Worm (Caenorhabditis elegans) whole organism, mixed stage, embryonic: Measurements from ENCODE around the gene rab-6.2.

Source experiments
- bed-3 ChIP-seq: fragments of 200-800 bp; sonication (Bioruptor generic); optimal IDR thresholded peaks from 3 replicates; lab custom pipeline; 2018; ENCODE audit warnings: mild to moderate bottlenecking, missing genetic modification characterization, moderate library complexity, missing compliant biosample characterization
- ceh-39 ChIP-seq: fragments of 150-350 bp; optimal IDR thresholded peaks from 2 replicates; lab custom pipeline; 2014; ENCODE audit warnings: missing biosample characterization, missing genetic modification characterization
- hlh-1 ChIP-seq: fragments of 150-350 bp; optimal IDR thresholded peaks from 2 replicates; lab custom pipeline; 2014; ENCODE audit warnings: missing biosample characterization, missing genetic modification reagents, missing genetic modification characterization
- lsy-2 ChIP-seq: fragments of 150-350 bp; optimal IDR thresholded peaks from 2 replicates; lab custom pipeline; 2014; ENCODE audit warnings: missing biosample characterization, missing genetic modification characterization
- nhr-12 ChIP-seq: fragments of 150-350 bp; optimal IDR thresholded peaks from 2 replicates; lab custom pipeline; 2014; ENCODE audit warnings: missing biosample characterization, missing genetic modification characterization
- nhr-237 ChIP-seq: fragments of 150-350 bp; optimal IDR thresholded peaks from 2 replicates; lab custom pipeline; 2014; ENCODE audit warnings: missing biosample characterization, missing genetic modification characterization
- nhr-76 ChIP-seq: sonication (generic microtip); optimal IDR thresholded peaks from 2 replicates; lab custom pipeline; 2017; ENCODE audit warnings: missing biosample characterization, missing genetic modification characterization
- pha-4 ChIP-seq: fragments of 150-350 bp; optimal IDR thresholded peaks from 2 replicates; lab custom pipeline; 2018; ENCODE audit warnings: missing biosample characterization, missing genetic modification reagents, missing genetic modification characterization
- snpc-4 ChIP-seq: fragments of 150-350 bp; optimal IDR thresholded peaks from 2 replicates; lab custom pipeline; 2014; ENCODE audit warnings: missing biosample characterization, missing genetic modification characterization
- tbx-8 ChIP-seq: fragments of 200-800 bp; sonication (Bioruptor generic); optimal IDR thresholded peaks from 2 replicates; lab custom pipeline; 2018; ENCODE audit warnings: mild to moderate bottlenecking, missing genetic modification characterization, moderate library complexity, missing compliant biosample characterization
- unc-39 ChIP-seq: fragments of 150-350 bp; optimal IDR thresholded peaks from 2 replicates; lab custom pipeline; 2014; ENCODE audit warnings: missing biosample characterization, missing genetic modification characterization
- ztf-11 ChIP-seq: fragments of 150-350 bp; optimal IDR thresholded peaks from 2 replicates; lab custom pipeline; 2014; ENCODE audit warnings: missing biosample characterization, missing genetic modification characterization

DNA sequence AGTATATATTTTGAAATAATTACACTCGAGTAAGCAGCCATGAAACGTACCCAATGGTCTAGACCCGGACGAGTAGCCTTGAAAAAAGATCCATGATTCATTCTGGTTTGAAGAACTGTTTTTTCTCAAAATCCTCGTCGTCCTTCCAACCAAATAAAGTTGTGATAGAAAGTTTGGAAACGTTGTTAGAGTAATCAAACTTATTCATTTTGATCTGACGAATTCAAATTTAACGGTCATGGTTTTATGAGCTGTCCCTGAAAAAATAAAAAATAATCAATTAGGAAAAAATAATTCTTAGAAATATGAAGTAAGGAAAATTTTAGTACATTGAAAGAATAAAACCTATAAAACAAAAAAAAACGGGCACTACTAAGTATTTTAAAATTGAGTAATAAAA is 45.6 kb upstream of the rab-6.2 start, which contains the start of gene B0302.4:
- TF ChIP-seq pha-4 (tag; lab: Kevin White, UChicago) (no peak), nhr-76 (tag; lab: Kevin White, UChicago) (no peak), hlh-1 (tag; lab: Kevin White, UChicago) (no peak), ztf-11 (no peak), lsy-2 (no peak), ceh-39 (tag; lab: Kevin White, UChicago) (no peak), nhr-12 (tag; lab: Kevin White, UChicago) (no peak), nhr-237 (tag; lab: Kevin White, UChicago) (no peak), bed-3 (GFP tag; lab: Kevin White, UChicago) (no peak), snpc-4 (tag; lab: Kevin White, UChicago) (no peak), tbx-8 (GFP tag; lab: Kevin White, UChicago) (no peak), unc-39 (tag; lab: Kevin White, UChicago) (no peak)
